Worm (Caenorhabditis elegans): ENCODE results near the gene imp-3.

The imp-3 gene

DNA sequence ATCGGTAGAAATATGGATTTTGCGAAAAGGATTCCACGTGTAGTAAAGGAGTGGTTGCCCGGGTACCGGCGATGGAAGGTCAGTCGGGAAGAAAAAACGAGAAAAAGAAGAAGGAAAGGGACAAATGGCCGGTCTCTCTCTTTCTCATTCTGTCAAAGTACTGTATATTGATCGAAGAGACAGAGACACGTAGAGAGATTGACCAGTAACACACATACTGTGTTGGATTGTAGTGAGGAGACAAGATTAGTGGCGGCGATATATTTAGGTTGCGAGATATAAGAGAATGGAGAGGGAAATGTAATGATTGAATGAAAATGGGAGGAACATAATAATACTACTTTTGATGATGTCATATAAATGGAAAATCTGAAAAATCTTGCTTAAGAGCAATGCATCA is 46.6 kb upstream of the imp-3 start (continued):
- no peak for TF ChIP-seq hlh-17 (GFP tag; optimal IDR thresholded peaks at IDR 0.05; ENCODE audit: borderline replicate concordance)
- TF ChIP-seq blmp-1 (tag; optimal IDR thresholded peaks at IDR 0.05): peak; percentile 92
- TF ChIP-seq unc-30 (tag; optimal IDR thresholded peaks at IDR 0.05): no peak

DNA sequence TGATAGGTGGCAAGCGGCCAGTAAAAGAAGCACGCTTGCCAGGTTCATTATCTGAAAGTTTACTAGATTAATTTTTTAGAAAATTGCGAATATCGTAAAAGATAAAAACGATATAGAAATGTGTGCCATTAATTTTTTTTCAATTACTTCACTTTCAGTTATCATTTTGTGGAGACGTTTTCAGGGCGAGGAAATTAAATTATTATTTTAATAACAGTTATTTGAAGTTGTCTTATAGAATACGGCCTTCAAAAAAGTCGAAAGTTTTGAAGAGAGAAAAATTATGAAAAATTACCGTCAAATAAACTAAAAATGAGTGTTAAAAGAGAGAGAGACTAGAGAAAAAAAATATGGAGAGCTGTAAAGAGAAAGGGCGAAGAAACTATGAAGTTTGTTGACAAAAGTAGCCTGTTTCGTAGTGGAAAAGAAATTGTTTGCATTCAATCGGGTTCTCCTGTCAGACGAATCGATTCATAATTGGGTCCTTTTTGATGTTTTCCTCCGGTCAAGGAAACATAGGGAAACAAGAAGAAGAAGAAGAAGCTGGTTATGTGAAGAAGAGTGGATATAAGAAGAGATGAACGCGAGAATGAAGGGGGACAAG is 45.3 kb upstream of the imp-3 start, which contains the start of gene erp-44.2:
TSS of gene erp-44.2 (minus strand) at position 51 of the 604 bp plus-strand sequence.
- TF ChIP-seq swsn-7 (tag; optimal IDR thresholded peaks at IDR 0.05): no peak
- TF ChIP-seq fkh-10 (GFP tag; optimal IDR thresholded peaks at IDR 0.05): no peak
- no peak for TF ChIP-seq hlh-4 (tag; optimal IDR thresholded peaks at IDR 0.05)
- no peak for TF ChIP-seq nhr-20 (tag; optimal IDR thresholded peaks at IDR 0.05)
- no peak for TF ChIP-seq jun-1 (tag; optimal IDR thresholded peaks at IDR 0.05)
- no peak for TF ChIP-seq tlp-1 (tag; optimal IDR thresholded peaks at IDR 0.05)
- no peak for TF ChIP-seq hlh-17 (GFP tag; optimal IDR thresholded peaks at IDR 0.05; ENCODE audit: borderline replicate concordance)
- no peak for TF ChIP-seq xbp-1 (tag; optimal IDR thresholded peaks at IDR 0.05)
- TF ChIP-seq F16B12.6 (tag; optimal IDR thresholded peaks at IDR 0.05): no peak
- no peak for TF ChIP-seq egl-13 (tag; optimal IDR thresholded peaks at IDR 0.05)
- TF ChIP-seq ets-5 (GFP tag; IDR thresholded peaks at IDR 0.05): no peak
- TF ChIP-seq ztf-4 (tag; optimal IDR thresholded peaks at IDR 0.05): no peak
- no peak for TF ChIP-seq elt-3 (tag; optimal IDR thresholded peaks at IDR 0.05)
- no peak for TF ChIP-seq nhr-77 (tag; optimal IDR thresholded peaks at IDR 0.05)
- no peak for TF ChIP-seq dsc-1 (tag; optimal IDR thresholded peaks at IDR 0.05)
- TF ChIP-seq ces-1 (GFP tag; optimal IDR thresholded peaks at IDR 0.05): no peak
- no peak for TF ChIP-seq efl-3 (GFP tag; optimal IDR thresholded peaks at IDR 0.05)
- TF ChIP-seq nhr-85 (tag): no peak
- TF ChIP-seq ceh-8 (GFP tag; optimal IDR thresholded peaks at IDR 0.05): no peak

- TF ChIP-seq dpl-1 (GFP tag; optimal IDR thresholded peaks at IDR 0.05) (peak in 2 of 3 experiments; percentile 15 to 43), blmp-1 (tag; optimal IDR thresholded peaks at IDR 0.05) (peak; percentile 5), lsy-2 (tag; optimal IDR thresholded peaks at IDR 0.05) (peak in 1 of 2 experiments; percentile 46), nhr-77 (tag; optimal IDR thresholded peaks at IDR 0.05) (peak; percentile 4), nhr-90 (tag; optimal IDR thresholded peaks at IDR 0.05; ENCODE audit: poor library complexity) (no peak), lin-14 (GFP tag; optimal IDR thresholded peaks at IDR 0.05) (peak; percentile 77), swsn-7 (tag; optimal IDR thresholded peaks at IDR 0.05) (peak; percentile 13), ztf-4 (tag; optimal IDR thresholded peaks at IDR 0.05) (no peak), efl-1 (optimal IDR thresholded peaks at IDR 0.05) (peak; percentile 2 to 5), efl-1 (GFP tag; optimal IDR thresholded peaks at IDR 0.05 in 1 of 2) (peak; percentile 31 to 75), nhr-237 (tag; optimal IDR thresholded peaks at IDR 0.05) (no peak), C16A3.4 (tag; optimal IDR thresholded peaks at IDR 0.05) (peak; percentile 2), Y116A8C.19 (tag; optimal IDR thresholded peaks at IDR 0.05; ENCODE audit: borderline replicate concordance) (no peak), fkh-8 (tag; optimal IDR thresholded peaks at IDR 0.05) (peak; percentile 60), mdl-1 (tag; optimal IDR thresholded peaks at IDR 0.05) (peak in 1 of 2 experiments; percentile 13), nhr-84 (tag; optimal IDR thresholded peaks at IDR 0.05) (no peak), nhr-71 (tag; optimal IDR thresholded peaks at IDR 0.05) (peak; percentile 34), irx-1 (tag; optimal IDR thresholded peaks at IDR 0.05) (no peak), snu-23 (GFP tag; optimal IDR thresholded peaks at IDR 0.05) (peak; percentile 29), nhr-19 (GFP tag; conservative IDR thresholded peaks at IDR 0.05) (no peak), C34B4.2 (tag; optimal IDR thresholded peaks at IDR 0.05) (no peak), jun-1 (tag; optimal IDR thresholded peaks at IDR 0.05) (no peak), lin-15B (tag; optimal IDR thresholded peaks at IDR 0.05) (peak; percentile 5), hpl-2 (GFP tag; optimal IDR thresholded peaks at IDR 0.05) (no peak), mep-1 (tag; optimal IDR thresholded peaks at IDR 0.05) (peak; percentile 31), xbp-1 (tag; optimal IDR thresholded peaks at IDR 0.05) (peak; percentile 9), snpc-4 (tag; optimal IDR thresholded peaks at IDR 0.05) (no peak)
Observed at ce11 chrIV:7830151-7830550, 40.7 kb upstream of the imp-3 start, which contains the start of gene mvb-12. Gene mvb-12, plus strand, starts transcription at chrIV:7830525.
